Fruit fly (Drosophila melanogaster) whole organism, wandering third instar larva: ENCODE data around the gene CG2082.
A peak's percentile ranks its signal among the peaks of the same experiment; 100 is the strongest.

ENCODE experiments used
- Abd-B ChIP-seq: fragments of >200 bp; optimal IDR thresholded peaks from 2 replicates; lab custom pipeline; 2017; ENCODE audit warnings: missing biosample characterization, missing genetic modification characterization
- Jra ChIP-seq: sonication (Bioruptor generic); optimal IDR thresholded peaks from 2 replicates; lab custom pipeline; 2016; ENCODE audit warnings: missing biosample characterization, missing genetic modification characterization
- dl ChIP-seq, 2 experiments: fragments of 175-275, 200-275 bp in 1 of 2; fragments of 200-275 bp in 1 of 2; sonication (Bioruptor generic); optimal IDR thresholded peaks; lab custom pipeline; 2018; ENCODE audit warnings: mild to moderate bottlenecking in 2 of 2, missing biosample characterization in 2 of 2, missing genetic modification characterization in 2 of 2, moderate library complexity in 2 of 2; ENCODE audit not compliant: partially characterized antibody in 2 of 2, insufficient read depth in 1 of 2
- h ChIP-seq: fragments of 200-800 bp; sonication (Bioruptor generic); optimal IDR thresholded peaks from 3 replicates; lab custom pipeline; 2016; ENCODE audit warnings: missing biosample characterization, mild to moderate bottlenecking, missing genetic modification characterization
- lola ChIP-seq: fragments of >200 bp; optimal IDR thresholded peaks from 2 replicates; lab custom pipeline; 2017; ENCODE audit warnings: missing biosample characterization, missing genetic modification characterization
- psq ChIP-seq: fragments of 200-800 bp; sonication (Bioruptor generic); optimal IDR thresholded peaks from 3 replicates; lab custom pipeline; 2017; ENCODE audit warnings: missing biosample characterization, mild to moderate bottlenecking, missing genetic modification characterization, moderate library complexity

DNA sequence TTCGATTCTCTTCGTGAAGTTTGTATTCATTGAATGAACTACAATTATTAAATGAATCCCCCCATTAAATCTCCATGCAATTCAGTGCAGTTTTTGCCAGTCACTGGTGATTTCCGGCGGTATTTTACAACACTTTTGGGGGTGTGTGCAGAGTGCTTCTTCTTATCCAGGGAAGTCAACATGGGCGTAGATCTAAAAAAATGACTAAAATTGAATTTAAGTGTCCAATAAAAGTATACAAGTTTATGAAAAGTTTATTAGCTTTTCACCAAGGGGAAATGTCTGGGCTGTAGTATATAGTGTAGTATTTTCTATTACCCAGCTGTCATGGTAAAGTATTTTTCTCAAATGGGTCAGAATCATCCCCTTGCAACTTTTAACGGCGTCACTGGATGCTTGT is 10.6 kb upstream of the CG2082 start, which contains the start of gene Hpf1:
- no peak for TF ChIP-seq Abd-B (GFP tag; lab: Kevin White, UChicago)
- TF ChIP-seq h (GFP tag; lab: Kevin White, UChicago) = peak; percentile 99
- TF ChIP-seq dl (GFP tag; optimal IDR thresholded peaks at IDR 0.05; lab: Kevin White, UChicago; ENCODE audit: insufficient read depth in 1 of 2, partially characterized antibody in 2 of 2) = no peak
- TF ChIP-seq Jra = peak; percentile 98
- TF ChIP-seq lola (GFP tag; lab: Kevin White, UChicago) = no peak
- peak; percentile 98 for TF ChIP-seq psq
